Fruit fly (Drosophila melanogaster) whole organism, embryonic: ENCODE data around the gene NANS.

Source experiments
- Adf1 ChIP-seq: fragments of 200-800 bp; sonication (Bioruptor generic); IDR thresholded peaks from 2 replicates; pipeline ENCODE4 v1.3.6; 2022; ENCODE audit warnings: missing biosample characterization, missing genetic modification characterization
- Aef1 ChIP-seq: fragments of 200-800 bp; sonication (Bioruptor generic); IDR thresholded peaks from 3 replicates; pipeline ENCODE4 v1.3.6; 2022; ENCODE audit warnings: missing biosample characterization, missing genetic modification characterization
- BEAF-32 ChIP-seq: fragments of 200-800 bp; sonication (Bioruptor generic); optimal IDR thresholded peaks from 3 replicates; lab custom pipeline; 2017; ENCODE audit warnings: missing biosample characterization, missing genetic modification characterization, mild to moderate bottlenecking, moderate library complexity, missing genetic modification reagents
- Bdp1 ChIP-seq: fragments of 200-800 bp; sonication (Bioruptor generic); optimal IDR thresholded peaks from 3 replicates; lab custom pipeline; 2016; ENCODE audit warnings: missing biosample characterization, missing genetic modification characterization
- C15 ChIP-seq: fragments of 200-800 bp; sonication (Bioruptor generic); IDR thresholded peaks from 3 replicates; pipeline ENCODE4 v1.3.6; 2022; ENCODE audit warnings: missing biosample characterization, missing genetic modification characterization
- CG10209 ChIP-seq: fragments of 200-800 bp; sonication (Bioruptor generic); optimal IDR thresholded peaks from 3 replicates; lab custom pipeline; 2017; ENCODE audit warnings: missing biosample characterization, mild to moderate bottlenecking, missing genetic modification characterization, missing genetic modification reagents
- CG10654 ChIP-seq: fragments of 200-800 bp; sonication (Bioruptor generic); optimal IDR thresholded peaks from 2 replicates; lab custom pipeline; 2016; ENCODE audit warnings: missing biosample characterization, missing genetic modification characterization
- CG10979 ChIP-seq: fragments of 200-800 bp; sonication (Bioruptor generic); optimal IDR thresholded peaks from 2 replicates; lab custom pipeline; 2018; ENCODE audit warnings: missing biosample characterization, mild to moderate bottlenecking, missing genetic modification characterization, moderate library complexity
- CG11696 ChIP-seq: fragments of 200-800 bp; sonication (Bioruptor generic); IDR thresholded peaks from 2 replicates; pipeline ENCODE4 v1.3.6; 2022; ENCODE audit warnings: missing biosample characterization, missing genetic modification characterization
- CG11723 ChIP-seq: fragments of 200-800 bp; sonication (Bioruptor generic); optimal IDR thresholded peaks from 2 replicates; lab custom pipeline; 2017; ENCODE audit warnings: missing biosample characterization, mild to moderate bottlenecking, missing genetic modification characterization
- CG14667 ChIP-seq: fragments of 200-800 bp; sonication (Bioruptor generic); IDR thresholded peaks from 2 replicates; pipeline ENCODE4 v1.3.6; 2022; ENCODE audit warnings: missing biosample characterization, missing genetic modification characterization
- CG15696 ChIP-seq: fragments of 200-800 bp; sonication (Bioruptor generic); optimal IDR thresholded peaks from 2 replicates; lab custom pipeline; 2019; ENCODE audit warnings: missing biosample characterization, mild to moderate bottlenecking, missing genetic modification characterization, moderate library complexity
- CG1792 ChIP-seq: fragments of 200-800 bp; sonication (Bioruptor generic); optimal IDR thresholded peaks from 2 replicates; lab custom pipeline; 2016; ENCODE audit warnings: missing biosample characterization, missing genetic modification characterization
- CG18262 ChIP-seq: fragments of 200-800 bp; optimal IDR thresholded peaks from 3 replicates; lab custom pipeline; 2019; ENCODE audit warnings: missing biosample characterization, mild to moderate bottlenecking, missing genetic modification characterization, moderate library complexity
- CG1832 ChIP-seq: fragments of 200-800 bp; sonication (Bioruptor generic); optimal IDR thresholded peaks from 2 replicates; lab custom pipeline; 2017; ENCODE audit warnings: missing biosample characterization, mild to moderate bottlenecking, missing genetic modification characterization, inconsistent platforms
- CG2678 ChIP-seq: fragments of 200-800 bp; sonication (Bioruptor generic); optimal IDR thresholded peaks from 3 replicates; lab custom pipeline; 2019; ENCODE audit warnings: missing biosample characterization, mild to moderate bottlenecking, missing genetic modification characterization, moderate library complexity
- CG2875 ChIP-seq: fragments of 200-800 bp; sonication (Bioruptor generic); optimal IDR thresholded peaks from 2 replicates; lab custom pipeline; 2017; ENCODE audit warnings: missing biosample characterization, mild to moderate bottlenecking, missing genetic modification characterization, missing genetic modification reagents
- CG43689 ChIP-seq: fragments of 200-800 bp; sonication (Bioruptor generic); IDR thresholded peaks from 2 replicates; pipeline ENCODE4 v1.3.6; 2022; ENCODE audit warnings: missing biosample characterization, missing genetic modification characterization
- CG4707 ChIP-seq: fragments of 200-800 bp; sonication (Bioruptor generic); optimal IDR thresholded peaks from 2 replicates; lab custom pipeline; 2018; ENCODE audit warnings: missing biosample characterization, mild to moderate bottlenecking, missing genetic modification characterization, moderate library complexity
- CG4854 ChIP-seq: fragments of 200-800 bp; sonication (Bioruptor generic); optimal IDR thresholded peaks from 2 replicates; lab custom pipeline; 2016; ENCODE audit warnings: missing biosample characterization, missing genetic modification characterization, inconsistent platforms
- CG5245 ChIP-seq: fragments of 200-800 bp; sonication (Bioruptor generic); optimal IDR thresholded peaks from 3 replicates; lab custom pipeline; 2016; ENCODE audit warnings: missing biosample characterization, missing genetic modification characterization
- CG7963 ChIP-seq: fragments of 200-800 bp; sonication (Bioruptor generic); IDR thresholded peaks from 3 replicates; pipeline ENCODE4 v1.3.6; 2022; ENCODE audit warnings: missing biosample characterization, missing genetic modification characterization; ENCODE audit not compliant: partially characterized antibody
- CG8388 ChIP-seq: fragments of 200-800 bp; sonication (Bioruptor generic); optimal IDR thresholded peaks from 2 replicates; lab custom pipeline; 2019; ENCODE audit warnings: missing biosample characterization, mild to moderate bottlenecking, missing genetic modification characterization, moderate library complexity
- Camta ChIP-seq: fragments of 200-800 bp; sonication (Bioruptor generic); optimal IDR thresholded peaks from 2 replicates; lab custom pipeline; 2016; ENCODE audit warnings: missing biosample characterization, missing genetic modification characterization
- Dad ChIP-seq: fragments of 200-800 bp; sonication (Bioruptor generic); optimal IDR thresholded peaks from 3 replicates; lab custom pipeline; 2016; ENCODE audit warnings: missing biosample characterization, missing genetic modification characterization
- Drgx ChIP-seq: fragments of 200-800 bp; sonication (Bioruptor generic); IDR thresholded peaks from 2 replicates; pipeline ENCODE4 v1.3.6; 2022; ENCODE audit warnings: missing biosample characterization, missing genetic modification characterization
- NC2α ChIP-seq: fragments of 200-800 bp; sonication (Bioruptor generic); optimal IDR thresholded peaks from 2 replicates; lab custom pipeline; 2016; ENCODE audit warnings: missing biosample characterization, missing genetic modification characterization
- Oli ChIP-seq: fragments of 200-800 bp; sonication (Bioruptor generic); optimal IDR thresholded peaks from 2 replicates; lab custom pipeline; 2018; ENCODE audit warnings: missing biosample characterization, mild to moderate bottlenecking, missing genetic modification characterization, moderate library complexity
- amos ChIP-seq: fragments of 200-800 bp; sonication (Bioruptor generic); IDR thresholded peaks from 2 replicates; pipeline ENCODE4 v1.3.6; 2022; ENCODE audit warnings: missing biosample characterization, missing genetic modification characterization; ENCODE audit not compliant: partially characterized antibody
- ap ChIP-seq: fragments of 200-800 bp; sonication (Bioruptor generic); IDR thresholded peaks from 2 replicates; pipeline ENCODE4 v1.3.6; 2022; ENCODE audit warnings: missing biosample characterization, missing genetic modification characterization
- cg ChIP-seq: fragments of 200-800 bp; sonication (Bioruptor generic); optimal IDR thresholded peaks from 3 replicates; lab custom pipeline; 2019; ENCODE audit warnings: missing biosample characterization, mild to moderate bottlenecking, missing genetic modification characterization, moderate library complexity
- corto ChIP-seq: fragments of 200-800 bp; sonication (Bioruptor generic); optimal IDR thresholded peaks from 2 replicates; lab custom pipeline; 2016; ENCODE audit warnings: missing biosample characterization, mild to moderate bottlenecking, missing genetic modification characterization, moderate library complexity
- dmrt11E ChIP-seq: fragments of 200-800 bp; sonication (Bioruptor generic); optimal IDR thresholded peaks from 3 replicates; lab custom pipeline; 2018; ENCODE audit warnings: missing biosample characterization, mild to moderate bottlenecking, missing genetic modification characterization, moderate library complexity
- dmrt99B ChIP-seq: fragments of 200-800 bp; sonication (Bioruptor generic); optimal IDR thresholded peaks from 2 replicates; lab custom pipeline; 2018; ENCODE audit warnings: missing biosample characterization, mild to moderate bottlenecking, missing genetic modification characterization, moderate library complexity
- emc ChIP-seq: fragments of 200-800 bp; sonication (Bioruptor generic); optimal IDR thresholded peaks from 2 replicates; lab custom pipeline; 2016; ENCODE audit warnings: missing biosample characterization, missing genetic modification characterization
- exex ChIP-seq: fragments of 200-800 bp; sonication (Bioruptor generic); optimal IDR thresholded peaks from 4 replicates; lab custom pipeline; 2018; ENCODE audit warnings: missing biosample characterization, mild to moderate bottlenecking, missing genetic modification characterization, moderate library complexity
- fd102C ChIP-seq: fragments of 200-800 bp; sonication (Bioruptor generic); optimal IDR thresholded peaks from 2 replicates; lab custom pipeline; 2018; ENCODE audit warnings: missing biosample characterization, mild to moderate bottlenecking, missing genetic modification characterization, moderate library complexity
- lbe ChIP-seq: fragments of 200-800 bp; sonication (Bioruptor generic); optimal IDR thresholded peaks from 2 replicates; lab custom pipeline; 2016; ENCODE audit warnings: missing biosample characterization, mild to moderate bottlenecking, missing genetic modification characterization
- luna ChIP-seq: fragments of 200-800 bp; sonication (Bioruptor generic); optimal IDR thresholded peaks from 2 replicates; lab custom pipeline; 2016; ENCODE audit warnings: missing biosample characterization, missing genetic modification characterization
- nau ChIP-seq: fragments of 200-800 bp; sonication (Bioruptor generic); optimal IDR thresholded peaks from 3 replicates; lab custom pipeline; 2017; ENCODE audit warnings: missing biosample characterization, mild to moderate bottlenecking, missing genetic modification characterization, missing genetic modification reagents
- nerfin-2 ChIP-seq: fragments of 200-800 bp; sonication (Bioruptor generic); IDR thresholded peaks from 2 replicates; pipeline ENCODE4 v1.3.6; 2022; ENCODE audit warnings: missing biosample characterization, missing genetic modification characterization; ENCODE audit not compliant: partially characterized antibody
- nmo ChIP-seq: fragments of 200-800 bp; sonication (Bioruptor generic); optimal IDR thresholded peaks from 2 replicates; lab custom pipeline; 2018; ENCODE audit warnings: missing biosample characterization, mild to moderate bottlenecking, missing genetic modification characterization, moderate library complexity
- sc ChIP-seq, 3 experiments: fragments of >200 bp in 2 of 3; fragments of 200-800 bp in 1 of 3; sonication (Bioruptor generic) in 1 of 3; optimal IDR thresholded peaks; 2 replicates in 2 of 3; 3 replicates in 1 of 3; lab custom pipeline; 2017; ENCODE audit warnings: mild to moderate bottlenecking in 1 of 3, missing biosample characterization in 1 of 3, missing genetic modification characterization in 1 of 3, missing genetic modification reagents in 1 of 3
- so ChIP-seq: fragments of 200-800 bp; sonication (Bioruptor generic); IDR thresholded peaks from 3 replicates; pipeline ENCODE4 v1.3.6; 2022; ENCODE audit warnings: missing biosample characterization, missing genetic modification characterization
- tap ChIP-seq: fragments of 200-800 bp; optimal IDR thresholded peaks from 3 replicates; lab custom pipeline; 2019; ENCODE audit warnings: missing biosample characterization, mild to moderate bottlenecking, missing genetic modification characterization, moderate library complexity
- tgo ChIP-seq: fragments of 200-800 bp; sonication (Bioruptor generic); IDR thresholded peaks from 3 replicates; pipeline ENCODE4 v1.3.6; 2022; ENCODE audit warnings: missing biosample characterization, missing genetic modification characterization
- tin ChIP-seq: fragments of 200-800 bp; sonication (Bioruptor generic); optimal IDR thresholded peaks from 3 replicates; lab custom pipeline; 2016; ENCODE audit warnings: missing biosample characterization, missing genetic modification characterization
- trem ChIP-seq: fragments of 200-800 bp; optimal IDR thresholded peaks from 3 replicates; lab custom pipeline; 2019; ENCODE audit warnings: missing biosample characterization, mild to moderate bottlenecking, missing genetic modification characterization, moderate library complexity
- vfl ChIP-seq: fragments of 200-800 bp; sonication (Bioruptor generic); optimal IDR thresholded peaks from 2 replicates; lab custom pipeline; 2016; ENCODE audit warnings: missing biosample characterization, missing genetic modification characterization
- yki ChIP-seq: fragments of >200 bp; optimal IDR thresholded peaks from 3 replicates; lab custom pipeline; 2018

The NANS gene

dm6 chr3R:12422379-12422975 lies 3.9 kb upstream of the NANS start, which contains the start of the genes Scgbeta and CG17202 (continued):
- peak; percentile 55; the same call in 1 of the 2 replicates for TF ChIP-seq amos (GFP tag; lab: Robert Waterston, UW)
- TF ChIP-seq C15 (GFP tag; lab: Robert Waterston, UW): no peak
- TF ChIP-seq dmrt11E (tag; lab: Kevin White, UChicago): no peak
- TF ChIP-seq Drgx (GFP tag; lab: Robert Waterston, UW): no peak
- no peak for TF ChIP-seq CG14667 (GFP tag; lab: Robert Waterston, UW)
- TF ChIP-seq fd102C (GFP tag; lab: Kevin White, UChicago): no peak
- no peak for TF ChIP-seq CG2875
- 0 out of 3 replicates have a peak, but pooled peaks have one; percentile 35 for TF ChIP-seq so (GFP tag; lab: Robert Waterston, UW)
- no peak for TF ChIP-seq CG10979
- no peak for TF ChIP-seq tin (GFP tag; lab: Kevin White, UChicago)
- no peak for TF ChIP-seq emc (GFP tag; lab: Kevin White, UChicago)
- TF ChIP-seq CG2678 (tag; lab: Kevin White, UChicago): no peak
- no peak for TF ChIP-seq exex (tag; lab: Kevin White, UChicago)
- no peak for TF ChIP-seq CG1832 (GFP tag; lab: Kevin White, UChicago)
- TF ChIP-seq CG10654 (GFP tag; lab: Kevin White, UChicago): no peak
- no peak for TF ChIP-seq Bdp1 (GFP tag; lab: Kevin White, UChicago)
- peak; percentile 39 for TF ChIP-seq nmo
- no peak for TF ChIP-seq vfl
- TF ChIP-seq lbe (GFP tag; lab: Kevin White, UChicago): no peak
- no peak for TF ChIP-seq CG11723 (GFP tag; lab: Kevin White, UChicago)
- TF ChIP-seq tgo (GFP tag; lab: Robert Waterston, UW): no peak
- no peak for TF ChIP-seq NC2α (GFP tag; lab: Kevin White, UChicago)
- no peak for TF ChIP-seq CG10209 (GFP tag; lab: Kevin White, UChicago)
- no peak for TF ChIP-seq Dad
- no peak for TF ChIP-seq corto
- TF ChIP-seq trem (tag; lab: Kevin White, UChicago): peak; percentile 25
- no peak for TF ChIP-seq CG11696
- TF ChIP-seq nau (GFP tag; lab: Kevin White, UChicago): no peak
- no peak for TF ChIP-seq CG4854
- TF ChIP-seq cg (GFP tag; lab: Kevin White, UChicago): no peak
- no peak for TF ChIP-seq CG15696
- peak; percentile 37 for TF ChIP-seq BEAF-32 (GFP tag; lab: Kevin White, UChicago)
- no peak for TF ChIP-seq dmrt99B (tag; lab: Kevin White, UChicago)
- TF ChIP-seq CG18262 (tag; lab: Kevin White, UChicago): no peak
- TF ChIP-seq ap: no peak
- no peak for TF ChIP-seq tap (tag; lab: Kevin White, UChicago)
- TF ChIP-seq Adf1 (GFP tag; lab: Robert Waterston, UW): no peak
- no peak for TF ChIP-seq CG43689 (GFP tag; lab: Robert Waterston, UW)
- no peak for TF ChIP-seq sc (optimal IDR thresholded peaks at IDR 0.05; lab: Kevin White, UChicago)
- TF ChIP-seq sc (GFP tag; optimal IDR thresholded peaks at IDR 0.05; lab: Kevin White, UChicago): no peak
- TF ChIP-seq CG5245 (GFP tag; lab: Kevin White, UChicago): no peak
- TF ChIP-seq nerfin-2 (GFP tag; lab: Robert Waterston, UW): no peak
- no peak for TF ChIP-seq CG1792 (GFP tag; lab: Kevin White, UChicago)
- no peak for TF ChIP-seq Oli (tag; lab: Kevin White, UChicago)
- no peak for TF ChIP-seq CG4707
- no peak for TF ChIP-seq Aef1 (GFP tag; lab: Robert Waterston, UW)
- TF ChIP-seq CG7963 (GFP tag; lab: Robert Waterston, UW): no peak
- TF ChIP-seq CG8388 (GFP tag; lab: Kevin White, UChicago): no peak
- no peak for TF ChIP-seq yki (lab: Kevin White, UChicago)
- no peak for TF ChIP-seq luna
- TF ChIP-seq Camta: no peak
